Worm (Caenorhabditis elegans): ENCODE data around the gene K10D6.4.

- TF ChIP-seq madf-8 (GFP tag; conservative IDR thresholded peaks at IDR 0.05), result no peak
- TF ChIP-seq F23B12.7 (tag; optimal IDR thresholded peaks at IDR 0.05; ENCODE audit: insufficient read depth), result no peak
- no peak for TF ChIP-seq nhr-179 (tag; optimal IDR thresholded peaks at IDR 0.05)
- TF ChIP-seq B0336.3 (GFP tag; IDR thresholded peaks at IDR 0.05), result no peak
- TF ChIP-seq lin-35 (GFP tag; optimal IDR thresholded peaks at IDR 0.05), result no peak
- no peak for TF ChIP-seq snpc-4 (GFP tag; optimal IDR thresholded peaks at IDR 0.05)
- no peak for TF ChIP-seq snpc-4 (tag; optimal IDR thresholded peaks at IDR 0.05)
- TF ChIP-seq Y95B8A.8 (GFP tag; IDR thresholded peaks at IDR 0.05), result no peak
- TF ChIP-seq lin-26 (GFP tag; IDR thresholded peaks at IDR 0.05), result no peak
- TF ChIP-seq B0261.1 (tag; optimal IDR thresholded peaks at IDR 0.05), result no peak
- no peak for TF ChIP-seq ztf-6 (GFP tag; IDR thresholded peaks at IDR 0.05)
- TF ChIP-seq snpc-3.4 (tag; optimal IDR thresholded peaks at IDR 0.05), result no peak
- no peak for TF ChIP-seq akir-1 (GFP tag; optimal IDR thresholded peaks at IDR 0.05)
- no peak for TF ChIP-seq ama-1 (optimal IDR thresholded peaks at IDR 0.05)
- TF ChIP-seq ama-1 (GFP tag; optimal IDR thresholded peaks at IDR 0.05), result no peak
- no peak for TF ChIP-seq ceh-100 (GFP tag; IDR thresholded peaks at IDR 0.05)
These were observed 49.0 kb downstream of the K10D6.4 start, which contains the start of gene T19B10.12 for ce11 chrV:11250735-11251134.
